Worm (Caenorhabditis elegans): Measurements from ENCODE around the gene str-15.

DNA sequence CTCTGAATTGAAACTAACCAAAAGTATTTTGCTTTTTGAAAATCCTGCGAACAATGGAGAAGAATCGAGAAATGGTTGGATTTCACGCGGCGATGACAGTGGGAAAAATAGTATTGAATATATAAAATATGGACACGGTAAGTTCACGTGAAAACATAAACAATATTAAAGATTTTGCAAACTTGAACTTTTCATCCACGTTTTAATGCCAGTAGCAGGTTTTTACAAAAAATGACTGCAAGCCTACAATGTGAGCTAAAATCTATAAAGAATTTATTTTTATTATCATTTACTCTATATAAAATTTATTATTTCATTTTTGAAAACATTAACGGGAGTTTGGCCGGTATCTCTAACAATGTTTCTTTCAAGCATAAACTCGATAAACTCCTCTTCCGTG, 29.1 kb downstream of the str-15 start, which contains the start of gene F26D2.10:
- no peak for TF ChIP-seq ama-1 (optimal IDR thresholded peaks at IDR 0.05)
- no peak for TF ChIP-seq sea-1 (GFP tag; conservative IDR thresholded peaks at IDR 0.05)
- TF ChIP-seq ets-7 (tag; optimal IDR thresholded peaks at IDR 0.05) = no peak
- no peak for TF ChIP-seq hmbx-1 (tag; optimal IDR thresholded peaks at IDR 0.05)
- no peak for TF ChIP-seq aly-1 (tag; optimal IDR thresholded peaks at IDR 0.05)
- no peak for TF ChIP-seq hmg-4 (GFP tag; optimal IDR thresholded peaks at IDR 0.05)
- no peak for TF ChIP-seq tra-4 (tag; optimal IDR thresholded peaks at IDR 0.05)

All from whole organism, early embryonic.